Fruit fly (Drosophila melanogaster) whole organism, embryonic: ENCODE results near the gene CG9150.

ENCODE experiments used
- Abd-B ChIP-seq: fragments of 200-800 bp; sonication (Bioruptor generic); optimal IDR thresholded peaks from 2 replicates; lab custom pipeline; 2018; ENCODE audit warnings: missing biosample characterization, mild to moderate bottlenecking, missing genetic modification characterization, moderate library complexity
- Atf-2 ChIP-seq: fragments of 200-800 bp; sonication (Bioruptor generic); optimal IDR thresholded peaks from 2 replicates; lab custom pipeline; 2016; ENCODE audit warnings: missing biosample characterization, missing genetic modification characterization
- CG10959 ChIP-seq: fragments of 200-800 bp; sonication (Bioruptor generic); IDR thresholded peaks from 2 replicates; pipeline ENCODE4 v1.3.6; 2022; ENCODE audit warnings: missing biosample characterization, missing genetic modification characterization
- CG11398 ChIP-seq: fragments of 200-800 bp; sonication (Bioruptor generic); optimal IDR thresholded peaks from 2 replicates; lab custom pipeline; 2016; ENCODE audit warnings: missing biosample characterization, missing genetic modification characterization
- CG11504 ChIP-seq: fragments of 200-800 bp; sonication (Bioruptor generic); optimal IDR thresholded peaks from 3 replicates; lab custom pipeline; 2019; ENCODE audit warnings: missing biosample characterization, mild to moderate bottlenecking, missing genetic modification characterization, moderate library complexity
- CG12071 ChIP-seq: fragments of 200-800 bp; sonication (Bioruptor generic); optimal IDR thresholded peaks from 3 replicates; lab custom pipeline; 2018; ENCODE audit warnings: missing biosample characterization, mild to moderate bottlenecking, missing genetic modification characterization
- CG1233 ChIP-seq: fragments of 200-800 bp; sonication (Bioruptor generic); optimal IDR thresholded peaks from 4 replicates; lab custom pipeline; 2018; ENCODE audit warnings: missing biosample characterization, mild to moderate bottlenecking, missing genetic modification characterization
- CG12744 ChIP-seq: fragments of 200-800 bp; sonication (Bioruptor generic); optimal IDR thresholded peaks from 2 replicates; lab custom pipeline; 2016; ENCODE audit warnings: missing biosample characterization, missing genetic modification characterization
- CG15479 ChIP-seq: fragments of 200-800 bp; sonication (Bioruptor generic); optimal IDR thresholded peaks from 3 replicates; lab custom pipeline; 2019; ENCODE audit warnings: missing biosample characterization, mild to moderate bottlenecking, missing genetic modification characterization, moderate library complexity
- CG2120 ChIP-seq: fragments of 200-800 bp; sonication (Bioruptor generic); optimal IDR thresholded peaks from 3 replicates; lab custom pipeline; 2016; ENCODE audit warnings: missing biosample characterization, missing genetic modification characterization
- CG33557 ChIP-seq: fragments of 200-800 bp; sonication (Bioruptor generic); optimal IDR thresholded peaks from 2 replicates; lab custom pipeline; 2019; ENCODE audit warnings: missing biosample characterization, mild to moderate bottlenecking, missing genetic modification characterization, moderate library complexity
- CG6683 ChIP-seq: fragments of 200-800 bp; sonication (Bioruptor generic); optimal IDR thresholded peaks from 2 replicates; lab custom pipeline; 2017; ENCODE audit warnings: missing biosample characterization, mild to moderate bottlenecking, missing genetic modification characterization, missing genetic modification reagents
- CG8089 ChIP-seq: fragments of 200-800 bp; sonication (Bioruptor generic); optimal IDR thresholded peaks from 3 replicates; lab custom pipeline; 2016; ENCODE audit warnings: missing biosample characterization, missing genetic modification characterization
- CG8388 ChIP-seq: fragments of 200-800 bp; sonication (Bioruptor generic); optimal IDR thresholded peaks from 2 replicates; lab custom pipeline; 2019; ENCODE audit warnings: missing biosample characterization, mild to moderate bottlenecking, missing genetic modification characterization, moderate library complexity
- Dip2 ChIP-seq: fragments of 200-800 bp; sonication (Bioruptor generic); IDR thresholded peaks from 2 replicates; pipeline ENCODE4 v1.3.6; 2022; ENCODE audit warnings: missing biosample characterization, missing genetic modification characterization
- Doc3 ChIP-seq: fragments of 200-800 bp; sonication (Bioruptor generic); IDR thresholded peaks from 3 replicates; pipeline ENCODE4 v1.3.6; 2022; ENCODE audit warnings: missing biosample characterization, missing genetic modification characterization; ENCODE audit not compliant: partially characterized antibody
- Dp ChIP-seq: fragments of 200-800 bp; sonication (Bioruptor generic); optimal IDR thresholded peaks from 2 replicates; lab custom pipeline; 2018; ENCODE audit warnings: missing biosample characterization, mild to moderate bottlenecking, missing genetic modification characterization, moderate library complexity
- Dref ChIP-seq: fragments of 200-800 bp; sonication (Bioruptor generic); IDR thresholded peaks from 2 replicates; pipeline ENCODE4 v1.3.6; 2022; ENCODE audit warnings: missing biosample characterization, missing genetic modification characterization
- Elba2 ChIP-seq: fragments of 200-800 bp; sonication (Bioruptor generic); optimal IDR thresholded peaks from 3 replicates; lab custom pipeline; 2016; ENCODE audit warnings: missing biosample characterization, missing genetic modification characterization
- Ets97D ChIP-seq: fragments of 200-800 bp; sonication (Bioruptor generic); optimal IDR thresholded peaks from 3 replicates; lab custom pipeline; 2016; ENCODE audit warnings: missing biosample characterization, missing genetic modification characterization
- Fer2 ChIP-seq: fragments of 200-800 bp; sonication (Bioruptor generic); optimal IDR thresholded peaks from 2 replicates; lab custom pipeline; 2018; ENCODE audit warnings: missing biosample characterization, mild to moderate bottlenecking, missing genetic modification characterization, moderate library complexity
- HLHmδ ChIP-seq: fragments of 200-800 bp; sonication (Bioruptor generic); optimal IDR thresholded peaks from 2 replicates; lab custom pipeline; 2018; ENCODE audit warnings: missing biosample characterization, mild to moderate bottlenecking, missing genetic modification characterization, moderate library complexity
- HmgD ChIP-seq: fragments of 200-800 bp; sonication (Bioruptor generic); optimal IDR thresholded peaks from 3 replicates; lab custom pipeline; 2016; ENCODE audit warnings: missing biosample characterization, missing genetic modification characterization
- Hr39 ChIP-seq: fragments of >200 bp; optimal IDR thresholded peaks from 2 replicates; lab custom pipeline; 2017
- Hr51 ChIP-seq, 2 experiments: fragments of 200-800 bp; sonication (Bioruptor generic); optimal IDR thresholded peaks; 2 replicates in 1 of 2; 3 replicates in 1 of 2; lab custom pipeline; 2016 to 2018; ENCODE audit warnings: missing biosample characterization in 2 of 2, missing genetic modification characterization in 2 of 2, mild to moderate bottlenecking in 1 of 2, moderate library complexity in 1 of 2
- Myb ChIP-seq: fragments of 200-800 bp; sonication (Bioruptor generic); optimal IDR thresholded peaks from 2 replicates; lab custom pipeline; 2016; ENCODE audit warnings: missing biosample characterization, missing genetic modification characterization
- Neu2 ChIP-seq: fragments of 200-800 bp; sonication (Bioruptor generic); optimal IDR thresholded peaks from 3 replicates; lab custom pipeline; 2016; ENCODE audit warnings: missing biosample characterization, missing genetic modification characterization, borderline replicate concordance
- Sox102F ChIP-seq: fragments of 200-800 bp; sonication (Bioruptor generic); optimal IDR thresholded peaks from 2 replicates; lab custom pipeline; 2018; ENCODE audit warnings: missing biosample characterization, mild to moderate bottlenecking, missing genetic modification characterization, moderate library complexity
- Sry-δ ChIP-seq: fragments of 200-800 bp; sonication (Bioruptor generic); optimal IDR thresholded peaks from 2 replicates; lab custom pipeline; 2016; ENCODE audit warnings: missing biosample characterization, missing genetic modification characterization
- TFAM ChIP-seq: fragments of 200-800 bp; sonication (Bioruptor generic); optimal IDR thresholded peaks from 2 replicates; lab custom pipeline; 2017; ENCODE audit warnings: missing biosample characterization, missing genetic modification characterization, inconsistent platforms
- Trl ChIP-seq, 3 experiments: fragments of >200 bp in 2 of 3; fragments of 200-800 bp in 1 of 3; sonication (Bioruptor generic) in 1 of 3; optimal IDR thresholded peaks; 2 replicates in 1 of 3; 3 replicates in 2 of 3; lab custom pipeline; 2016 to 2017; ENCODE audit warnings: missing biosample characterization in 1 of 3, missing genetic modification characterization in 1 of 3
- bsh ChIP-seq, 2 experiments: fragments of 200-800 bp; sonication (Bioruptor generic); optimal IDR thresholded peaks; 2 replicates each; lab custom pipeline; 2017 to 2018; ENCODE audit warnings: mild to moderate bottlenecking in 2 of 2, missing biosample characterization in 2 of 2, missing genetic modification characterization in 2 of 2, moderate library complexity in 1 of 2
- chinmo ChIP-seq: fragments of 200-800 bp; sonication (Bioruptor generic); IDR thresholded peaks from 4 replicates; pipeline ENCODE4 v1.3.6; 2022; ENCODE audit warnings: missing biosample characterization, missing genetic modification characterization; ENCODE audit not compliant: partially characterized antibody
- dati ChIP-seq: fragments of 200-800 bp; sonication (Bioruptor generic); IDR thresholded peaks from 2 replicates; pipeline ENCODE4 v1.3.6; 2022; ENCODE audit warnings: missing biosample characterization, missing genetic modification characterization
- disco-r ChIP-seq: fragments of 200-800 bp; sonication (Bioruptor generic); optimal IDR thresholded peaks from 2 replicates; lab custom pipeline; 2016; ENCODE audit warnings: missing biosample characterization, missing genetic modification characterization
- dpn ChIP-seq, 2 experiments: fragments of 200-800 bp; sonication (Bioruptor generic); optimal IDR thresholded peaks; 3 replicates each; lab custom pipeline; 2016; ENCODE audit warnings: missing biosample characterization in 2 of 2, missing genetic modification characterization in 2 of 2
- fd96Cb ChIP-seq: fragments of 200-800 bp; sonication (Bioruptor generic); optimal IDR thresholded peaks from 2 replicates; lab custom pipeline; 2018; ENCODE audit warnings: missing biosample characterization, mild to moderate bottlenecking, missing genetic modification characterization, moderate library complexity
- fru ChIP-seq: fragments of >200 bp; optimal IDR thresholded peaks from 2 replicates; lab custom pipeline; 2017
- hb ChIP-seq: fragments of 200-800 bp; sonication (Bioruptor generic); IDR thresholded peaks from 3 replicates; pipeline ENCODE4 v1.3.6; 2022; ENCODE audit warnings: missing biosample characterization, missing genetic modification characterization; ENCODE audit not compliant: partially characterized antibody
- hbn ChIP-seq: fragments of 200-800 bp; sonication (Bioruptor generic); IDR thresholded peaks from 2 replicates; pipeline ENCODE4 v1.3.6; 2022; ENCODE audit warnings: missing biosample characterization, missing genetic modification characterization; ENCODE audit not compliant: partially characterized antibody
- ind ChIP-seq: fragments of 200-800 bp; sonication (Bioruptor generic); optimal IDR thresholded peaks from 3 replicates; lab custom pipeline; 2016; ENCODE audit warnings: missing biosample characterization, missing genetic modification characterization
- kni ChIP-seq: fragments of 200-800 bp; sonication (Bioruptor generic); optimal IDR thresholded peaks from 3 replicates; lab custom pipeline; 2017; ENCODE audit warnings: mild to moderate bottlenecking, missing biosample characterization, missing genetic modification reagents, missing genetic modification characterization
- maf-S ChIP-seq: fragments of 200-800 bp; sonication (Bioruptor generic); optimal IDR thresholded peaks from 2 replicates; lab custom pipeline; 2016; ENCODE audit warnings: missing biosample characterization, missing genetic modification characterization
- psq ChIP-seq: fragments of 200-800 bp; sonication (Bioruptor generic); optimal IDR thresholded peaks from 2 replicates; lab custom pipeline; 2017; ENCODE audit warnings: missing biosample characterization, missing genetic modification characterization
- slbo ChIP-seq: fragments of 200-800 bp; sonication (Bioruptor generic); IDR thresholded peaks from 2 replicates; pipeline ENCODE4 v1.3.6; 2022; ENCODE audit warnings: missing biosample characterization, missing genetic modification characterization
- sob ChIP-seq: fragments of 200-800 bp; sonication (Bioruptor generic); IDR thresholded peaks from 2 replicates; pipeline ENCODE4 v1.3.6; 2022; ENCODE audit warnings: missing biosample characterization, missing genetic modification characterization
- trh ChIP-seq: fragments of 200-800 bp; sonication (Bioruptor generic); optimal IDR thresholded peaks from 2 replicates; lab custom pipeline; 2016; ENCODE audit warnings: missing biosample characterization, missing genetic modification characterization
- wdn ChIP-seq: fragments of 200-800 bp; sonication (Bioruptor generic); IDR thresholded peaks from 2 replicates; pipeline ENCODE4 v1.3.6; 2022; ENCODE audit warnings: missing biosample characterization, missing genetic modification characterization

The CG9150 gene

DNA sequence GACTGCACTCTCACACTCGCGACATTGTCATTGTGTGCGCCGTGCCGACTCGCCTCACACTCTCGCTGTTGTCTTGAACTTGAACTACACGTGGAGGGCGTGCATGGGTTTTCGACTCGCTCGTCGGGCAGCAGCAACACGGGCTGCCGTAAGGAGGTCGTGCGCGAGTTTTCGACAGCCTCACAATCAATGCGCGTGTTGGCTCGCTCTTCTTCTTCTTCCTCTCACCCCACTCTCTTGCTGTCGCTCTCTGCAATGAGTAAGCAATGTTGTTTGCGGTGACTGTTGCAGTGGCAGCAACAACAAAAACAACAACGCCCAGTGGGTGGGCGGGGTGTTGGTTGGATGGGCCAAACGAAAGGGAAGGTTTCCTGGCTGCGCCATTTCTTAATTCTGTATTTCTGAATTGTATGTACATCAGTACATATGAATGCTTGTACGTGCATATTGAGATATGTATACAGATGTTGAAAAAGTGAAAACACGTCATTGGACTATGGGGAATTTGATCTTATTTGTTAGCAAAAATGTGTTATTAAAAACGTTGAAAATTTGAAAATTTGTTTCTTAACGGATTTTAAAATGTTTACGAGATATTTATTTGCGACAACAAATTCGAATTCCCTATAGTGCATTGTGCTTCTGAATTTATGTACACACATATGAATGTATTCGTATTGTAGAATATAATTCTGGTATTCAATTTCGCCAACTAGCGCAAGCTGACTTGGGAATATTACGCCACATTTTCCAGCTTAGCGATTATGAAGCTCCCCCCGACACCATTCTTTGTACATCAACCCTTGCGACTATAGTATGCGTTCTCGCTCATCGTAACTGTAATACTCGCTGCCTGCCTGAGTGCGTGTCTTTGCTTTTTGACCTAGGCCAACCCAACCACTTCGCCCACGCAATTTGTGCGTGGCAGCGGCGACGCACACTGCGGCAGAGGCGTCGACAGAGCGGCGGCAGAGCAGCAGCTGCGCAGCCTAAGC, 20.3 kb upstream of the CG9150 start (continued):
- TF ChIP-seq Trl (optimal IDR thresholded peaks at IDR 0.05; lab: Kevin White, UChicago) (peak; percentile 75 to 81), Trl (GFP tag; optimal IDR thresholded peaks at IDR 0.05; lab: Kevin White, UChicago) (peak; percentile 42), hb (no peak), wdn (GFP tag; lab: Robert Waterston, UW) (no peak; the same call in 1 of the 2 replicates), CG15479 (GFP tag; lab: Kevin White, UChicago) (peak; percentile 100), CG1233 (GFP tag; lab: Kevin White, UChicago) (peak; percentile 8), Hr51 (GFP tag; optimal IDR thresholded peaks at IDR 0.05; lab: Kevin White, UChicago) (peak in 1 of 2 experiments; percentile 13), Dp (GFP tag; lab: Kevin White, UChicago) (no peak), trh (GFP tag; lab: Kevin White, UChicago) (no peak), maf-S (no peak), CG8388 (GFP tag; lab: Kevin White, UChicago) (peak; percentile 38), TFAM (GFP tag; lab: Kevin White, UChicago) (no peak), CG2120 (GFP tag; lab: Kevin White, UChicago) (peak; percentile 68), Fer2 (tag; lab: Kevin White, UChicago) (no peak), Ets97D (no peak), psq (GFP tag; lab: Kevin White, UChicago) (no peak), CG11504 (tag; lab: Kevin White, UChicago) (peak; percentile 29), Dref (GFP tag; lab: Robert Waterston, UW) (no peak), ind (GFP tag; lab: Kevin White, UChicago) (no peak), HmgD (GFP tag; lab: Kevin White, UChicago) (peak; percentile 90), Dip2 (GFP tag; lab: Robert Waterston, UW) (no peak), Hr39 (lab: Kevin White, UChicago) (no peak), CG11398 (no peak), HLHmδ (GFP tag; lab: Kevin White, UChicago) (peak; percentile 69), fru (lab: Kevin White, UChicago) (peak; percentile 66), bsh (GFP tag; optimal IDR thresholded peaks at IDR 0.05; lab: Kevin White, UChicago) (peak in 1 of 2 experiments; percentile 13), CG6683 (GFP tag; lab: Kevin White, UChicago) (no peak), chinmo (GFP tag; lab: Robert Waterston, UW) (peak; percentile 100), CG8089 (GFP tag; lab: Kevin White, UChicago) (no peak), Elba2 (GFP tag; lab: Kevin White, UChicago) (peak; percentile 59), CG12071 (no peak), CG33557 (peak; percentile 50), sob (peak; percentile 58), slbo (peak; percentile 15; the same call in 1 of the 2 replicates), Myb (GFP tag; lab: Kevin White, UChicago) (peak; percentile 31), Doc3 (0 out of 3 replicates have a peak, but pooled peaks have one; percentile 20), CG12744 (no peak), hbn (peak; percentile 42), kni (GFP tag; lab: Kevin White, UChicago) (peak; percentile 97), dati (GFP tag; lab: Robert Waterston, UW) (no peak), disco-r (GFP tag; lab: Kevin White, UChicago) (no peak), Sry-δ (GFP tag; lab: Kevin White, UChicago) (no peak), fd96Cb (tag; lab: Kevin White, UChicago) (no peak), CG10959 (no peak), Atf-2 (GFP tag; lab: Kevin White, UChicago) (no peak), dpn (GFP tag; optimal IDR thresholded peaks at IDR 0.05; lab: Kevin White, UChicago) (peak in 1 of 2 experiments; percentile 12), Abd-B (GFP tag; lab: Kevin White, UChicago) (no peak), Neu2 (GFP tag; lab: Kevin White, UChicago) (no peak), Sox102F (GFP tag; lab: Kevin White, UChicago) (no peak)
